Fruit fly (Drosophila melanogaster): ENCODE results near the gene CG12224.

DNA sequence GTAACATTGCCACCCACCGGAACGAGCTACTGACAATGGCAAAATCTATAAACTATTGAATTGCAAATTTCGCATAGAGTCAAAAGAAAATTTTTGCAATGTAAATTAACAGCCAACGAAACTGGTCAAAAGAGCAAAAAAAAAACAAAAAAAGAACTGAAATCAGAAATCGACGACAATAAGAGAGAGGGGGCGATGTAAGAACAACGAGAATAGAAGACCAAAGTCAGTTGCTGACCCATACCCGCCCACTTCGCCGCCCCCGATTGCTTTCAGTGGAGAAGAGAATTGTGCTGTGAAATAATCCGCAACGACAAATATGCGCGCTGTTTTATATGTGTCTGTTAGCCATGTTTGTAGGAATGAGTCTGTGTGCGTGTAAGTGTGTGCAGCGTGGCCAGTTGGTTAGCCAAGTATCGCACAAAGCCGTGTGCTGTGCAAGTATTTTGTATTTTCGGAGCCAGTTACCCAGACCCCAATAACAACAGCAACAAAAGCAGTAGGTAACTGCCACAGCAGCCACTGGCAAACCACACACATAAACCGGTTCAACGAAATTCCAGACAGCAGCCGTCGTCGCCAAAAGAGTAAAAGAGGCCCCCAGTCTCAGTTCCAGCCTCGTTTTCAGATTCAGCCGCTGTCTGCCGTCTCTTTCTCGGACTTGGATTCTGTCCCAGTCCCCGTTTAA lies 44.3 kb downstream of the CG12224 start:
- no peak for TF ChIP-seq CTCF (optimal IDR thresholded peaks at IDR 0.05)
- TF ChIP-seq CG8478 (optimal IDR thresholded peaks at IDR 0.05) = no peak
